Fruit fly (Drosophila melanogaster): Measurements from ENCODE around the gene LManI.

The LManI gene

dm6 chr2L:10430802-10431476 lies 26.1 kb downstream of the LManI start, which contains the start of the genes Bug22 and TfIIB (continued):
- TF ChIP-seq CG9817 (tag; optimal IDR thresholded peaks at IDR 0.05) (no peak), pfk (GFP tag; optimal IDR thresholded peaks at IDR 0.05) (peak; percentile 93), seq (GFP tag; IDR thresholded peaks at IDR 0.05) (no peak), CG1529 (GFP tag; optimal IDR thresholded peaks at IDR 0.05) (peak; percentile 6), rib (GFP tag; IDR thresholded peaks at IDR 0.05) (peak; percentile 79), CG13424 (tag; optimal IDR thresholded peaks at IDR 0.05) (peak; percentile 74), Hand (GFP tag; optimal IDR thresholded peaks at IDR 0.05) (no peak), hth (optimal IDR thresholded peaks at IDR 0.05) (no peak), usp (GFP tag; optimal IDR thresholded peaks at IDR 0.05) (no peak), zen2 (GFP tag; IDR thresholded peaks at IDR 0.05; ENCODE audit: partially characterized antibody) (no peak), tup (GFP tag; optimal IDR thresholded peaks at IDR 0.05) (peak; percentile 61), corto (GFP tag; optimal IDR thresholded peaks at IDR 0.05) (no peak), peb (GFP tag; IDR thresholded peaks at IDR 0.05) (no peak), Stat92E (GFP tag; optimal IDR thresholded peaks at IDR 0.05) (no peak), Xbp1 (GFP tag; optimal IDR thresholded peaks at IDR 0.05) (peak; percentile 83), CG6175 (GFP tag; IDR thresholded peaks at IDR 0.05) (no peak), CG8388 (GFP tag; optimal IDR thresholded peaks at IDR 0.05) (peak; percentile 45), Hmx (GFP tag; optimal IDR thresholded peaks at IDR 0.05) (peak; percentile 26), CG1832 (GFP tag; optimal IDR thresholded peaks at IDR 0.05) (no peak), hbn (GFP tag; IDR thresholded peaks at IDR 0.05; ENCODE audit: partially characterized antibody) (no peak), vfl (GFP tag; optimal IDR thresholded peaks at IDR 0.05) (peak; percentile 68), Hsf (GFP tag; optimal IDR thresholded peaks at IDR 0.05) (peak; percentile 74), gcm (GFP tag; optimal IDR thresholded peaks at IDR 0.05) (no peak), CG4424 (GFP tag; optimal IDR thresholded peaks at IDR 0.05) (peak; percentile 75), CG14965 (GFP tag; optimal IDR thresholded peaks at IDR 0.05; ENCODE audit: borderline replicate concordance) (no peak), CG10209 (GFP tag; optimal IDR thresholded peaks at IDR 0.05) (peak; percentile 52), CG4820 (GFP tag; optimal IDR thresholded peaks at IDR 0.05) (peak; percentile 99), cato (GFP tag; optimal IDR thresholded peaks at IDR 0.05; ENCODE audit: borderline replicate concordance) (peak; percentile 33), CG8089 (GFP tag; optimal IDR thresholded peaks at IDR 0.05) (peak; percentile 27), Oli (tag; optimal IDR thresholded peaks at IDR 0.05) (no peak), CG18476 (GFP tag; optimal IDR thresholded peaks at IDR 0.05) (peak; percentile 57), tll (GFP tag; optimal IDR thresholded peaks at IDR 0.05) (peak in 1 of 2 experiments; percentile 50), Chrac-16 (GFP tag; optimal IDR thresholded peaks at IDR 0.05) (peak; percentile 72), Nf-YC (tag; optimal IDR thresholded peaks at IDR 0.05) (peak; percentile 75), Abd-B (GFP tag; optimal IDR thresholded peaks at IDR 0.05) (peak; percentile 50), CG18011 (GFP tag; optimal IDR thresholded peaks at IDR 0.05) (peak; percentile 61), gem (tag; optimal IDR thresholded peaks at IDR 0.05) (peak; percentile 85), CG13624 (GFP tag; optimal IDR thresholded peaks at IDR 0.05) (peak; percentile 62), Doc2 (GFP tag; IDR thresholded peaks at IDR 0.05) (no peak), CG12071 (GFP tag; optimal IDR thresholded peaks at IDR 0.05) (no peak), Awh (GFP tag; IDR thresholded peaks at IDR 0.05) (0 out of 2 replicates have a peak, but pooled peaks have one; percentile 37), CG15696 (tag; optimal IDR thresholded peaks at IDR 0.05) (peak; percentile 56), sc (optimal IDR thresholded peaks at IDR 0.05) (no peak), sc (GFP tag; optimal IDR thresholded peaks at IDR 0.05) (no peak), Dbx (GFP tag; IDR thresholded peaks at IDR 0.05) (peak; percentile 66; the same call in 2 of the 3 replicates), CG4360 (GFP tag; IDR thresholded peaks at IDR 0.05) (peak; percentile 40; the same call in 1 of the 2 replicates), nerfin-1 (tag; optimal IDR thresholded peaks at IDR 0.05) (peak; percentile 43), CG8290 (GFP tag; optimal IDR thresholded peaks at IDR 0.05) (peak; percentile 78), CG8290 (tag; optimal IDR thresholded peaks at IDR 0.05) (peak; percentile 90 to 92)

Data from whole organism, embryonic.